Worm (Caenorhabditis elegans) whole organism, L2 larva: ENCODE results near the gene K06H6.1.

Experiments used
- R02D3.7 ChIP-seq: fragments of 150-350 bp; optimal IDR thresholded peaks from 2 replicates; lab custom pipeline; 2014; ENCODE audit warnings: missing biosample characterization, missing genetic modification characterization
- elt-1 ChIP-seq: fragments of 150-350 bp; optimal IDR thresholded peaks from 2 replicates; lab custom pipeline; 2014; ENCODE audit warnings: missing biosample characterization, missing genetic modification characterization
- lin-39 ChIP-seq: fragments of 150-350 bp; optimal IDR thresholded peaks from 2 replicates; lab custom pipeline; 2014; ENCODE audit warnings: missing biosample characterization, missing genetic modification reagents, missing genetic modification characterization
- mab-5 ChIP-seq: fragments of 150-350 bp; optimal IDR thresholded peaks from 2 replicates; lab custom pipeline; 2014; ENCODE audit warnings: missing biosample characterization, missing genetic modification characterization
- nhr-12 ChIP-seq: fragments of 150-350 bp; optimal IDR thresholded peaks from 2 replicates; lab custom pipeline; 2014; ENCODE audit warnings: missing biosample characterization, missing genetic modification characterization
- snpc-4 ChIP-seq: fragments of 150-350 bp; optimal IDR thresholded peaks from 2 replicates; lab custom pipeline; 2014; ENCODE audit warnings: missing biosample characterization, missing genetic modification characterization

- TF ChIP-seq mab-5 (tag; lab: Kevin White, UChicago) (no peak), nhr-12 (tag; lab: Kevin White, UChicago) (no peak), R02D3.7 (no peak), lin-39 (tag; lab: Kevin White, UChicago) (no peak), elt-1 (tag; lab: Kevin White, UChicago) (no peak), snpc-4 (tag; lab: Kevin White, UChicago) (no peak)
Observed at ce11 chrV:587818-588217, at the start of gene K06H6.1.
